Worm (Caenorhabditis elegans) whole organism, L1 larva: ENCODE data around the gene F52G3.1.

ENCODE experiments used
- C04F5.9 ChIP-seq: sonication (generic microtip); optimal IDR thresholded peaks from 2 replicates; lab custom pipeline; 2016; ENCODE audit warnings: missing genetic modification characterization, missing compliant biosample characterization
- C16A3.4 ChIP-seq: fragments of 150-350 bp; optimal IDR thresholded peaks from 2 replicates; lab custom pipeline; 2014; ENCODE audit warnings: missing biosample characterization, missing genetic modification characterization
- C34B4.2 ChIP-seq: sonication (generic microtip); optimal IDR thresholded peaks from 2 replicates; lab custom pipeline; 2017; ENCODE audit warnings: mild to moderate bottlenecking, missing genetic modification characterization, missing compliant biosample characterization
- aha-1 ChIP-seq: fragments of 150-350 bp; optimal IDR thresholded peaks from 2 replicates; lab custom pipeline; 2014; ENCODE audit warnings: missing biosample characterization, missing genetic modification characterization
- alr-1 ChIP-seq: fragments of 200-800 bp; sonication (Bioruptor generic); optimal IDR thresholded peaks from 2 replicates; lab custom pipeline; 2018; ENCODE audit warnings: borderline replicate concordance, mild to moderate bottlenecking, missing genetic modification characterization, missing compliant biosample characterization
- aly-2 ChIP-seq: fragments of 150-350 bp; optimal IDR thresholded peaks from 2 replicates; lab custom pipeline; 2014; ENCODE audit warnings: missing biosample characterization, missing genetic modification characterization
- ama-1 ChIP-seq: fragments of 150-350 bp; optimal IDR thresholded peaks from 2 replicates; lab custom pipeline; 2014
- ceh-63 ChIP-seq: fragments of 200-800 bp; sonication (Bioruptor generic); optimal IDR thresholded peaks from 2 replicates; lab custom pipeline; 2018; ENCODE audit warnings: mild to moderate bottlenecking, missing genetic modification characterization, missing compliant biosample characterization
- ceh-8 ChIP-seq: fragments of 200-800 bp; sonication (Bioruptor generic); optimal IDR thresholded peaks from 2 replicates; lab custom pipeline; 2018; ENCODE audit warnings: mild to moderate bottlenecking, missing genetic modification characterization, moderate library complexity, missing compliant biosample characterization
- ceh-82 ChIP-seq, 3 experiments: fragments of 150-350 bp in 1 of 3; sonication (generic microtip) in 2 of 3; optimal IDR thresholded peaks; 2 replicates each; lab custom pipeline; 2014 to 2017; ENCODE audit warnings: missing biosample characterization in 3 of 3, missing genetic modification characterization in 3 of 3
- ceh-88 ChIP-seq: fragments of 200-800 bp; sonication (Bioruptor generic); IDR thresholded peaks from 2 replicates; pipeline ENCODE4 v1.3.6; 2022; ENCODE audit warnings: missing genetic modification characterization, missing compliant biosample characterization
- dpl-1 ChIP-seq, 3 experiments: fragments of 150-350 bp in 2 of 3; sonication (generic microtip) in 1 of 3; optimal IDR thresholded peaks; 2 replicates each; lab custom pipeline; 2014 to 2017; ENCODE audit warnings: missing biosample characterization in 3 of 3, missing genetic modification characterization in 3 of 3, missing genetic modification reagents in 3 of 3
- dsc-1 ChIP-seq: sonication (generic microtip); optimal IDR thresholded peaks from 2 replicates; lab custom pipeline; 2016; ENCODE audit warnings: mild to moderate bottlenecking, missing genetic modification characterization, missing compliant biosample characterization
- efl-1 ChIP-seq, 4 experiments: fragments of 150-350 bp; optimal IDR thresholded peaks in 3 of 4; peaks in 1 of 4; 1 replicate in 1 of 4; 2 replicates in 3 of 4; lab custom pipeline; 2014; ENCODE audit warnings: missing biosample characterization in 2 of 4, missing genetic modification characterization in 2 of 4, missing genetic modification reagents in 2 of 4
- efl-3 ChIP-seq: fragments of 200-800 bp; sonication (Bioruptor generic); optimal IDR thresholded peaks from 2 replicates; lab custom pipeline; 2018; ENCODE audit warnings: mild to moderate bottlenecking, missing genetic modification characterization, missing compliant biosample characterization
- elt-2 ChIP-seq: sonication (generic microtip); optimal IDR thresholded peaks from 2 replicates; lab custom pipeline; 2016; ENCODE audit warnings: missing genetic modification characterization, mild to moderate bottlenecking, inconsistent platforms, missing compliant biosample characterization, missing genetic modification reagents
- ets-5 ChIP-seq: fragments of 200-800 bp; sonication (Bioruptor generic); IDR thresholded peaks from 2 replicates; pipeline ENCODE4 v1.3.6; 2022; ENCODE audit warnings: missing genetic modification characterization, missing compliant biosample characterization
- fkh-10 ChIP-seq: sonication (generic microtip); optimal IDR thresholded peaks from 2 replicates; lab custom pipeline; 2017; ENCODE audit warnings: missing biosample characterization, missing genetic modification reagents, missing genetic modification characterization
- fos-1 ChIP-seq: fragments of 150-350 bp; optimal IDR thresholded peaks from 2 replicates; lab custom pipeline; 2014; ENCODE audit warnings: missing biosample characterization, missing genetic modification characterization
- grh-1 ChIP-seq: fragments of 200-800 bp; sonication (Bioruptor generic); IDR thresholded peaks from 2 replicates; pipeline ENCODE4 v1.3.6; 2022; ENCODE audit warnings: missing genetic modification reagents, missing genetic modification characterization, missing compliant biosample characterization
- hlh-17 ChIP-seq: fragments of 200-800 bp; sonication (Bioruptor generic); optimal IDR thresholded peaks from 2 replicates; lab custom pipeline; 2018; ENCODE audit warnings: missing genetic modification characterization, mild to moderate bottlenecking, missing compliant biosample characterization, moderate library complexity, borderline replicate concordance
- hpl-2 ChIP-seq: fragments of 150-350 bp; optimal IDR thresholded peaks from 2 replicates; lab custom pipeline; 2014; ENCODE audit warnings: missing biosample characterization, missing genetic modification reagents, missing genetic modification characterization
- isw-1 ChIP-seq: fragments of 200-800 bp; sonication (Bioruptor generic); IDR thresholded peaks from 2 replicates; pipeline ENCODE4 v1.3.6; 2022; ENCODE audit warnings: missing genetic modification characterization, missing compliant biosample characterization
- jun-1 ChIP-seq: fragments of 150-350 bp; optimal IDR thresholded peaks from 2 replicates; lab custom pipeline; 2014; ENCODE audit warnings: missing biosample characterization, missing genetic modification reagents, missing genetic modification characterization
- lin-14 ChIP-seq: fragments of 200-800 bp; sonication (Bioruptor generic); optimal IDR thresholded peaks from 2 replicates; lab custom pipeline; 2018; ENCODE audit warnings: mild to moderate bottlenecking, missing genetic modification characterization, moderate library complexity, missing compliant biosample characterization
- lin-35 ChIP-seq, 2 experiments: fragments of 150-350 bp; optimal IDR thresholded peaks; 2 replicates each; lab custom pipeline; 2014; ENCODE audit warnings: missing biosample characterization in 2 of 2, missing genetic modification characterization in 2 of 2, missing genetic modification reagents in 2 of 2
- lin-39 ChIP-seq: fragments of 150-350 bp; optimal IDR thresholded peaks from 2 replicates; lab custom pipeline; 2014; ENCODE audit warnings: missing biosample characterization, missing genetic modification reagents, missing genetic modification characterization
- mef-2 ChIP-seq: fragments of 150-350 bp; optimal IDR thresholded peaks from 2 replicates; lab custom pipeline; 2014; ENCODE audit warnings: missing biosample characterization, missing genetic modification characterization
- nhr-11 ChIP-seq: fragments of 150-350 bp; optimal IDR thresholded peaks from 2 replicates; lab custom pipeline; 2014; ENCODE audit warnings: missing biosample characterization, missing genetic modification characterization
- nhr-237 ChIP-seq: fragments of 150-350 bp; optimal IDR thresholded peaks from 2 replicates; lab custom pipeline; 2014; ENCODE audit warnings: missing biosample characterization, missing genetic modification characterization
- nhr-47 ChIP-seq: sonication (generic microtip); optimal IDR thresholded peaks from 2 replicates; lab custom pipeline; 2016; ENCODE audit warnings: mild to moderate bottlenecking, missing genetic modification characterization, moderate library complexity, missing compliant biosample characterization
- nhr-71 ChIP-seq: sonication (generic microtip); optimal IDR thresholded peaks from 2 replicates; lab custom pipeline; 2016; ENCODE audit warnings: mild to moderate bottlenecking, missing genetic modification characterization, moderate library complexity, missing compliant biosample characterization
- nhr-85 ChIP-seq: sonication (generic microtip); peaks from one replicate; lab custom pipeline; 2016; ENCODE audit warnings: missing genetic modification characterization, inconsistent platforms, missing compliant biosample characterization
- nhr-90 ChIP-seq: sonication (generic microtip); optimal IDR thresholded peaks from 2 replicates; lab custom pipeline; 2016; ENCODE audit warnings: mild to moderate bottlenecking, missing genetic modification characterization, missing compliant biosample characterization; ENCODE audit not compliant: poor library complexity
- pag-3 ChIP-seq: sonication (generic microtip); optimal IDR thresholded peaks from 2 replicates; lab custom pipeline; 2017; ENCODE audit warnings: missing genetic modification characterization, mild to moderate bottlenecking, missing compliant biosample characterization, antibody characterized with exemption, borderline replicate concordance; ENCODE audit not compliant: insufficient read depth
- pax-3 ChIP-seq: fragments of 200-800 bp; sonication (Bioruptor generic); optimal IDR thresholded peaks from 2 replicates; lab custom pipeline; 2018; ENCODE audit warnings: mild to moderate bottlenecking, missing genetic modification characterization, moderate library complexity, missing compliant biosample characterization
- rnt-1 ChIP-seq: sonication (generic microtip); optimal IDR thresholded peaks from 2 replicates; lab custom pipeline; 2016; ENCODE audit warnings: mild to moderate bottlenecking, missing genetic modification characterization, moderate library complexity, missing compliant biosample characterization
- sptf-1 ChIP-seq: fragments of 150-350 bp; optimal IDR thresholded peaks from 2 replicates; lab custom pipeline; 2014; ENCODE audit warnings: missing biosample characterization, missing genetic modification characterization
- sup-37 ChIP-seq: fragments of 200-800 bp; sonication (Bioruptor generic); optimal IDR thresholded peaks from 2 replicates; lab custom pipeline; 2018; ENCODE audit warnings: mild to moderate bottlenecking, missing genetic modification characterization, missing compliant biosample characterization
- swsn-7 ChIP-seq: sonication (generic microtip); optimal IDR thresholded peaks from 2 replicates; lab custom pipeline; 2016; ENCODE audit warnings: missing genetic modification characterization, missing compliant biosample characterization
- tbx-2 ChIP-seq: sonication (generic microtip); optimal IDR thresholded peaks from 2 replicates; lab custom pipeline; 2016; ENCODE audit warnings: missing genetic modification characterization, missing compliant biosample characterization
- tlp-1 ChIP-seq: fragments of 150-350 bp; optimal IDR thresholded peaks from 2 replicates; lab custom pipeline; 2014; ENCODE audit warnings: missing biosample characterization, missing genetic modification characterization
- unc-130 ChIP-seq: fragments of 150-350 bp; optimal IDR thresholded peaks from 2 replicates; lab custom pipeline; 2017; ENCODE audit warnings: missing biosample characterization, missing genetic modification characterization, inconsistent platforms
- unc-30 ChIP-seq: sonication (generic microtip); optimal IDR thresholded peaks from 2 replicates; lab custom pipeline; 2017; ENCODE audit warnings: missing biosample characterization, missing genetic modification characterization
- unc-62 ChIP-seq: fragments of 150-350 bp; optimal IDR thresholded peaks from 2 replicates; lab custom pipeline; 2014; ENCODE audit warnings: missing biosample characterization, missing genetic modification reagents, missing genetic modification characterization
- unc-86 ChIP-seq: sonication (generic microtip); optimal IDR thresholded peaks from 2 replicates; lab custom pipeline; 2016; ENCODE audit warnings: missing genetic modification characterization, missing compliant biosample characterization
- unc-98 ChIP-seq: fragments of 200-800 bp; sonication (Bioruptor generic); IDR thresholded peaks from 2 replicates; pipeline ENCODE4 v1.3.6; 2022; ENCODE audit warnings: missing genetic modification characterization, missing compliant biosample characterization
- vab-15 ChIP-seq: sonication (generic microtip); optimal IDR thresholded peaks from 2 replicates; lab custom pipeline; 2017; ENCODE audit warnings: missing genotype, mild to moderate bottlenecking, missing genetic modification characterization, missing compliant biosample characterization
- zag-1 ChIP-seq: fragments of 150-350 bp; optimal IDR thresholded peaks from 2 replicates; lab custom pipeline; 2014; ENCODE audit warnings: missing biosample characterization, missing genetic modification characterization
- zip-4 ChIP-seq: fragments of 200-800 bp; sonication (Bioruptor generic); optimal IDR thresholded peaks from 2 replicates; lab custom pipeline; 2018; ENCODE audit warnings: mild to moderate bottlenecking, missing genetic modification characterization, moderate library complexity, missing compliant biosample characterization
- ztf-11 ChIP-seq, 2 experiments: sonication (generic microtip); optimal IDR thresholded peaks; 2 replicates each; lab custom pipeline; 2016 to 2017; ENCODE audit warnings: missing genetic modification characterization in 2 of 2, missing biosample characterization in 1 of 2, missing compliant biosample characterization in 1 of 2
- ztf-4 ChIP-seq: fragments of 150-350 bp; optimal IDR thresholded peaks from 2 replicates; lab custom pipeline; 2014; ENCODE audit warnings: missing biosample characterization, missing genetic modification characterization

Gene F52G3.1

ce11 chrX:16961387-16961786 lies 2.3 kb upstream of the F52G3.1 start:
- no peak for TF ChIP-seq hlh-17 (GFP tag; lab: Kevin White, UChicago)
- no peak for TF ChIP-seq ama-1 (lab: Kevin White, UChicago)
- peak; percentile 60 for TF ChIP-seq sup-37
- TF ChIP-seq ceh-82 (tag; optimal IDR thresholded peaks at IDR 0.05; lab: Kevin White, UChicago), result peak; percentile 72 to 95 (median 85)
- peak; percentile 92 for TF ChIP-seq C16A3.4 (tag; lab: Kevin White, UChicago)
- no peak for TF ChIP-seq aha-1 (tag; lab: Kevin White, UChicago)
- TF ChIP-seq mef-2 (tag; lab: Kevin White, UChicago), result no peak
- peak; percentile 30 for TF ChIP-seq nhr-237
- TF ChIP-seq nhr-47, result peak; percentile 86
- no peak for TF ChIP-seq tlp-1
- peak; percentile 20 to 53 (median 45) for TF ChIP-seq dpl-1 (GFP tag; optimal IDR thresholded peaks at IDR 0.05; lab: Kevin White, UChicago)
- peak; percentile 92 for TF ChIP-seq nhr-85 (tag; lab: Kevin White, UChicago)
- no peak for TF ChIP-seq unc-62 (GFP tag; lab: Kevin White, UChicago)
- no peak for TF ChIP-seq C34B4.2 (tag; lab: Kevin White, UChicago)
- peak; percentile 39 for TF ChIP-seq vab-15 (tag; lab: Kevin White, UChicago)
- TF ChIP-seq ztf-4, result peak; percentile 78
- TF ChIP-seq unc-98 (GFP tag; lab: Robert Waterston, UW), result no peak
- TF ChIP-seq elt-2 (tag; lab: Kevin White, UChicago), result peak; percentile 53
- TF ChIP-seq nhr-71 (tag; lab: Kevin White, UChicago), result peak; percentile 91
- TF ChIP-seq pag-3 (tag; lab: Kevin White, UChicago), result no peak
- TF ChIP-seq lin-35 (GFP tag; optimal IDR thresholded peaks at IDR 0.05; lab: Kevin White, UChicago), result peak; percentile 80 to 84
- TF ChIP-seq tbx-2 (tag; lab: Kevin White, UChicago), result peak; percentile 83
- peak; percentile 80 for TF ChIP-seq fos-1 (tag; lab: Kevin White, UChicago)
- no peak for TF ChIP-seq alr-1 (tag; lab: Kevin White, UChicago)
- TF ChIP-seq efl-3 (GFP tag; lab: Kevin White, UChicago), result no peak
- TF ChIP-seq nhr-11, result no peak
- peak; percentile 76 for TF ChIP-seq isw-1 (GFP tag; lab: Robert Waterston, UW)
- peak; percentile 90 for TF ChIP-seq unc-130 (tag; lab: Kevin White, UChicago)
- no peak for TF ChIP-seq unc-30
- no peak for TF ChIP-seq ets-5 (GFP tag; lab: Robert Waterston, UW)
- no peak; the same call in 1 of the 2 replicates for TF ChIP-seq grh-1 (GFP tag; lab: Robert Waterston, UW)
- TF ChIP-seq zip-4, result peak; percentile 10
- TF ChIP-seq sptf-1 (tag; lab: Kevin White, UChicago), result no peak
- TF ChIP-seq dsc-1 (tag; lab: Kevin White, UChicago), result peak; percentile 69
- TF ChIP-seq nhr-90 (tag; lab: Kevin White, UChicago), result peak; percentile 65
- TF ChIP-seq lin-14 (GFP tag; lab: Kevin White, UChicago), result peak; percentile 98
- peak; percentile 89 for TF ChIP-seq swsn-7
- peak; percentile 69 for TF ChIP-seq pax-3 (tag; lab: Kevin White, UChicago)
- peak; percentile 88 for TF ChIP-seq fkh-10 (GFP tag; lab: Kevin White, UChicago)
- peak; percentile 87 for TF ChIP-seq unc-86
- no peak for TF ChIP-seq C04F5.9
- TF ChIP-seq hpl-2 (GFP tag; lab: Kevin White, UChicago), result no peak
- peak; percentile 86 for TF ChIP-seq rnt-1 (tag; lab: Kevin White, UChicago)
- TF ChIP-seq zag-1 (tag; lab: Kevin White, UChicago), result no peak
- TF ChIP-seq ceh-8 (GFP tag; lab: Kevin White, UChicago), result peak; percentile 55
- TF ChIP-seq efl-1 (optimal IDR thresholded peaks at IDR 0.05; lab: Kevin White, UChicago), result peak; percentile 63 to 76
- peak in 1 of 2 experiments; percentile 29 for TF ChIP-seq efl-1 (GFP tag; optimal IDR thresholded peaks at IDR 0.05 in 1 of 2; lab: Kevin White, UChicago)
- no peak for TF ChIP-seq aly-2 (tag; lab: Kevin White, UChicago)
- no peak for TF ChIP-seq ceh-63
- peak in 1 of 2 experiments; percentile 72 for TF ChIP-seq ztf-11 (tag; optimal IDR thresholded peaks at IDR 0.05; lab: Kevin White, UChicago)
- TF ChIP-seq lin-39 (tag; lab: Kevin White, UChicago), result no peak
- TF ChIP-seq ceh-88 (GFP tag; lab: Robert Waterston, UW), result peak; percentile 78
- TF ChIP-seq jun-1, result peak; percentile 84
